Fruit fly (Drosophila melanogaster) whole organism, adult: ENCODE data around the gene ds.

ENCODE experiments used
- CG11617 ChIP-seq: fragments of 200-800 bp; sonication (Bioruptor generic); optimal IDR thresholded peaks from 2 replicates; lab custom pipeline; 2017; ENCODE audit warnings: mild to moderate bottlenecking, missing biosample characterization, missing genetic modification reagents, missing genetic modification characterization
- CG14711 ChIP-seq: fragments of 200-800 bp; sonication (Bioruptor generic); optimal IDR thresholded peaks from 2 replicates; lab custom pipeline; 2018; ENCODE audit warnings: missing biosample characterization, mild to moderate bottlenecking, missing genetic modification characterization, moderate library complexity
- Crg-1 ChIP-seq: fragments of 200-800 bp; sonication (Bioruptor generic); optimal IDR thresholded peaks from 2 replicates; lab custom pipeline; 2016; ENCODE audit warnings: missing biosample characterization, missing genetic modification characterization
- Hr96 ChIP-seq: fragments of 200-800 bp; sonication (Bioruptor generic); optimal IDR thresholded peaks from 2 replicates; lab custom pipeline; 2016; ENCODE audit warnings: missing biosample characterization, missing genetic modification characterization
- bab1 ChIP-seq: fragments of 200-800 bp; sonication (Bioruptor generic); optimal IDR thresholded peaks from 3 replicates; lab custom pipeline; 2019; ENCODE audit warnings: missing biosample characterization, mild to moderate bottlenecking, missing genetic modification characterization, moderate library complexity
- kay ChIP-seq: fragments of 200-800 bp; sonication (Bioruptor generic); peaks from one replicate; lab custom pipeline; 2016; ENCODE audit warnings: missing biosample characterization, missing genetic modification characterization, borderline replicate concordance
- ovo ChIP-seq: fragments of 200-800 bp; sonication (Bioruptor generic); optimal IDR thresholded peaks from 2 replicates; lab custom pipeline; 2016; ENCODE audit warnings: missing biosample characterization, missing genetic modification characterization

DNA sequence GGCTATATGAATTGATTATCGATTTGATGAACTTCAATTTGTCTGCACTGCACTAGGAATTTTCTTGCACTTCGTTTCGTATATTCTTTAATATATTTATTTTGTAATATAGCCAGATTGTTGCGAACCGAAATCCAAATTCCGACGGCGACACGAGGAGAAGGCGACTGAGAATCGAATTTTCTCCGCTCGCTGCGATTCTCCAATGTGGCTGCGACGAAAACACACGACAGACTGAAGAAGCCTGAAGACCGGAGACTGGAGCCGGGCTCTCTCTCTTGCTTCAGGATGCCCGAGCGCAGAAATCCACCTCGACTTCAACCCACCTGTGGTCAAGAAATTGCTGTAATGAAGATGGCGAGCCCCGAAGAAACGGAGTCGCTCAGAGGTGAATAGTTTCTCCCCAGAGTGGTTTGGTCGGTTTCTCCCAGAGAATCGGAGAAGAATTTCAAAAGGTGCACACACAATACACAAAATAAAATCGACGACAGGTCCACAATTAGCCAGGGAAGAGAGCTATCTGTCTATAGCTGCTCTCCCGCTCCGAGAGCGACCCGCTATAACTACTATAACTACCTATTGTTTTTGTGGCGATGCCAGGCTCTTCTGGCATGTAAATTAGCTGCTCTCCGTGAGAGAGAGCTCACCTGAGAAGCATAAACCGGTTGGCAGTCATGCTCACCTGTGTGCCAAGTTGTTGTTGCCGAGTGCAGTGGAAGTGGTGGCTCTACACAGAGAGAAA is at the start of gene ds:
- TF ChIP-seq CG14711 (no peak), kay (GFP tag; lab: Kevin White, UChicago) (no peak), ovo (GFP tag; lab: Kevin White, UChicago) (no peak), CG11617 (no peak), bab1 (GFP tag; lab: Kevin White, UChicago) (no peak), Hr96 (no peak), Crg-1 (GFP tag; lab: Kevin White, UChicago) (no peak)
